Worm (Caenorhabditis elegans) whole organism, early embryonic: ENCODE results near the gene Y22D7AR.14.
A peak's percentile ranks its signal among the peaks of the same experiment; 100 is the strongest.

Source experiments
- B0310.2 ChIP-seq: sonication (generic microtip); optimal IDR thresholded peaks from 2 replicates; lab custom pipeline; 2016; ENCODE audit warnings: mild to moderate bottlenecking, missing genetic modification characterization, missing compliant biosample characterization
- F13C5.2 ChIP-seq: sonication (generic microtip); optimal IDR thresholded peaks from 2 replicates; lab custom pipeline; 2017; ENCODE audit warnings: mild to moderate bottlenecking, missing genetic modification characterization, inconsistent platforms, missing compliant biosample characterization
- aly-1 ChIP-seq: sonication (generic microtip); optimal IDR thresholded peaks from 2 replicates; lab custom pipeline; 2016; ENCODE audit warnings: missing genetic modification characterization, missing compliant biosample characterization
- ama-1 ChIP-seq: fragments of 150-350 bp; optimal IDR thresholded peaks from 2 replicates; lab custom pipeline; 2014
- ceh-13 ChIP-seq: fragments of 200-800 bp; sonication (Bioruptor generic); optimal IDR thresholded peaks from 2 replicates; lab custom pipeline; 2018; ENCODE audit warnings: mild to moderate bottlenecking, missing genetic modification characterization, missing compliant biosample characterization
- ceh-36 ChIP-seq: sonication (generic microtip); optimal IDR thresholded peaks from 2 replicates; lab custom pipeline; 2016; ENCODE audit warnings: missing genetic modification characterization, inconsistent platforms, missing compliant biosample characterization
- ets-7 ChIP-seq: sonication (generic microtip); optimal IDR thresholded peaks from 2 replicates; lab custom pipeline; 2016; ENCODE audit warnings: missing genotype, missing genetic modification characterization, missing compliant biosample characterization
- flt-1 ChIP-seq: fragments of 200-800 bp; sonication (Bioruptor generic); IDR thresholded peaks from 2 replicates; pipeline ENCODE4 v1.3.6; 2022; ENCODE audit warnings: missing genetic modification characterization, missing compliant biosample characterization
- hmbx-1 ChIP-seq: sonication (generic microtip); optimal IDR thresholded peaks from 2 replicates; lab custom pipeline; 2016; ENCODE audit warnings: mild to moderate bottlenecking, missing genetic modification characterization, missing compliant biosample characterization
- hmg-4 ChIP-seq: fragments of 200-800 bp; sonication (Bioruptor generic); optimal IDR thresholded peaks from 2 replicates; lab custom pipeline; 2018; ENCODE audit warnings: mild to moderate bottlenecking, missing genetic modification characterization, missing compliant biosample characterization
- hnd-1 ChIP-seq: sonication (generic microtip); optimal IDR thresholded peaks from 2 replicates; lab custom pipeline; 2016; ENCODE audit warnings: missing genetic modification characterization, missing compliant biosample characterization
- pes-1 ChIP-seq: fragments of 200-800 bp; sonication (Bioruptor generic); IDR thresholded peaks from 2 replicates; pipeline ENCODE4 v1.3.6; 2022; ENCODE audit warnings: missing genetic modification reagents, missing genetic modification characterization, missing compliant biosample characterization
- scrt-1 ChIP-seq: fragments of 200-800 bp; sonication (Bioruptor generic); IDR thresholded peaks from 2 replicates; pipeline ENCODE4 v1.3.6; 2022; ENCODE audit warnings: missing genetic modification characterization, missing compliant biosample characterization
- sea-1 ChIP-seq: fragments of 200-800 bp; sonication (Bioruptor generic); conservative IDR thresholded peaks from 2 replicates; pipeline ENCODE4 v1.3.6; 2022; ENCODE audit warnings: missing genetic modification characterization, missing compliant biosample characterization
- tbx-11 ChIP-seq: fragments of 200-800 bp; sonication (Bioruptor generic); IDR thresholded peaks from 2 replicates; pipeline ENCODE4 v1.3.6; 2022; ENCODE audit warnings: missing genetic modification characterization, missing compliant biosample characterization
- tbx-37 ChIP-seq: fragments of 200-800 bp; sonication (Bioruptor generic); conservative IDR thresholded peaks from 2 replicates; pipeline ENCODE4 v1.3.6; 2022; ENCODE audit warnings: missing genetic modification reagents, missing genetic modification characterization, missing compliant biosample characterization
- tra-4 ChIP-seq: sonication (generic microtip); optimal IDR thresholded peaks from 2 replicates; lab custom pipeline; 2017; ENCODE audit warnings: missing genetic modification characterization, missing compliant biosample characterization

The Y22D7AR.14 gene

DNA sequence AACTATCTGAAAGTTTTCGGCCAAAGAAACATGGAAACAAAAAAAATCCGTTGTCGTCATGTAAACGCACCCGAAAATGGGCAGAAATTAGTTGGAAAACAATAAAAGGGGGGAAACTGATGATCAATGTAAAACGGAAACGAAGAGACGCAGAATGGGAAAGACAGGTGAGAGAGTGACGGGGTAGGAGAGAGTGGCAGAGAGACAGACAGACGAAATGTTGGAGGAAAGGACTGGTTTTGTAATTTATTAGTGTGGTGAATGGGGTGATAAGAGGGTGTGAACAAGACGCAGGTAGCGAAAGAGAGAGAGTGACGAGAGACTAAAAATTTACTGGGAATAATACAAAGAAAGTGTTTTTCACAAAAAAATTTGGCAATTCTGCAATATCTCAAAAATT is 8.8 kb downstream of the Y22D7AR.14 start:
- no peak for TF ChIP-seq ama-1 (lab: Kevin White, UChicago)
- peak; percentile 43; the same call in 1 of the 2 replicates for TF ChIP-seq tbx-37 (GFP tag; lab: Robert Waterston, UW)

DNA sequence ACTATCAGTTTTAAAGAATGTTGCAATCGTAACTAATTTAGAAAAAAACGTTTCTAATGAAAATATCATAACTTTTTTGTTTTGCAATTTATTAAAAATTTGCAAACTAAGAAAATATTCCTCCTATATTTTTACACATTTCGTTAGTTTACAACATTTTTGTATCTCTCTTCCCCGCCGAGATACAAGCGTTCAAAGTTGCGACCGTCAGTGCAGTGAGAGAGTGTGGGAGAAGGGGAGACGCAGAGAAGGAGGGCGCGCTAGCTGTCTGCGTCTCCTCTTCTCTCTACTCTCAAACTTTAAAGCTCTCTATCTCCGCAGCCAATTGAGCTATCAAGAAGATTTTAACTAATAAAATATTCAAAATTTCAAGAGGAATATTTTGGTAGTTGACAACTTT is 9.4 kb downstream of the Y22D7AR.14 start:
- TF ChIP-seq pes-1 = no peak
- TF ChIP-seq tbx-11 (GFP tag; lab: Robert Waterston, UW) = no peak
- TF ChIP-seq tbx-37 (GFP tag; lab: Robert Waterston, UW) = no peak
- no peak for TF ChIP-seq ceh-36 (tag; lab: Kevin White, UChicago)
- TF ChIP-seq aly-1 (tag; lab: Kevin White, UChicago) = no peak
- TF ChIP-seq ama-1 (lab: Kevin White, UChicago) = no peak
- no peak for TF ChIP-seq F13C5.2 (tag; lab: Kevin White, UChicago)
- TF ChIP-seq ceh-13 = no peak
- no peak for TF ChIP-seq hmbx-1 (tag; lab: Kevin White, UChicago)
- no peak for TF ChIP-seq hmg-4
- TF ChIP-seq ets-7 (tag; lab: Kevin White, UChicago) = no peak
- TF ChIP-seq scrt-1 (GFP tag; lab: Robert Waterston, UW) = no peak
- no peak for TF ChIP-seq sea-1
- TF ChIP-seq flt-1 = no peak
- TF ChIP-seq hnd-1 (tag; lab: Kevin White, UChicago) = no peak
- no peak for TF ChIP-seq B0310.2 (tag; lab: Kevin White, UChicago)
- TF ChIP-seq tra-4 (tag; lab: Kevin White, UChicago) = no peak

DNA sequence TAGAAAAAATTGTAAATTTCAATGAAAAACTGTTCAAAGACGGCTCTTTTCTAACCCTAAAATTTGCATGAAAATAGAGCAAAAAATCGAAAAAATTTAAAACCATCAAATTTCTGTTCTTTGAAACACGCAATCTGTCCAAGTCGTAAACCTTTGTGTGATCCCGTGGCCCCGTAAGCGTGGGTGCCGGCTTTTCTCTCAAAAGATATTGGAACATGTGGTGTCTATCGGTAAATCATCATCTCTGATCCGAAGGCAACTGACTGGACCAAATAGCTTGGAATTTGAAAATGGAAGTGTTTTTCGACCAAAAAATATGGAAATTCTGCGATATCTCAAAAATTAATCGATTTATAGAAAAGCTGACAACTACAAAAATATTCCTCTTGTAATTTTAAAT is 11.2 kb downstream of the Y22D7AR.14 start:
- TF ChIP-seq F13C5.2 (tag; lab: Kevin White, UChicago) = no peak
- TF ChIP-seq ceh-36 (tag; lab: Kevin White, UChicago) = no peak
- no peak for TF ChIP-seq scrt-1 (GFP tag; lab: Robert Waterston, UW)
- TF ChIP-seq pes-1 = no peak
- TF ChIP-seq sea-1 = no peak
- no peak for TF ChIP-seq B0310.2 (tag; lab: Kevin White, UChicago)
- no peak for TF ChIP-seq hmbx-1 (tag; lab: Kevin White, UChicago)
- no peak for TF ChIP-seq tra-4 (tag; lab: Kevin White, UChicago)
- TF ChIP-seq ama-1 (lab: Kevin White, UChicago) = no peak

DNA sequence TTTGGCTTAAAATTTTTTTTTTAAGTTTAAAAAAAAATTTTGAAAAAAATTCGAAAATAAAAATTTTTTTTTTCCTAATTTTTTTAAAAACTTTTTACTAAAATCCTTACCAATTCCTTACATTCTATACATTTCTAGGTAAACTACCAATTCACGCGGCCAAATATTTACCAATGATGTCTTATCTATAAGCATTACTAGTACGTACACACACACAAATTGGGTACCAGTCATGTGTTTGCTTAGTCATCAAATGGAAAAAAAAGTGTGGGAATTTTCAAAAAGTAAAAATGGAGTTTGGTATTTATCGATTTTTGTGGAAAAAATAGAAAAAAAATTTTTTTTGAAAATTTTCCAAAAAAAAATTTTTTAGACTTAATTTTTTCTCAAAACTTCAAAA is 13.2 kb downstream of the Y22D7AR.14 start, which contains the start of gene Y22D7AR.6:
Gene Y22D7AR.6 (minus strand): TSS at position 134 of the 400 bp plus-strand sequence.
- no peak for TF ChIP-seq ets-7 (tag; lab: Kevin White, UChicago)

DNA sequence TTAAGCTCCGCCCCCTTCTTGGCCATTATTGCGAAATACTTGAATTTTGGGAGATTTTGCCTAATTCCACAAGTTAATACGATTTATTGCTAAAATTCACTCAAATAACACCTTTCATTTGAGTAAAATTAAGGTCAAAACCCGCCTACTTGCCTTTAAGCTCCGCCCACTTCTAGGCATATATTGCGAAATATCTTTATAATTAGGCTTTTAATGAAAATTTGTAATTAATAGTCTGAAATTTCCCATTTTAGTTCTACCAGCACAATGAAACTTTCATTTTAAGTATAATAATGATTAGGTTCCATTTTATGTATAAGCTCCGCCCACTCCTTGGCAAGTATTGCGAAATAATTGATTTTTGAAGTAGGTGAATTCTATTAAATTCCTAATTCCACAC is 15.1 kb downstream of the Y22D7AR.14 start:
- TF ChIP-seq scrt-1 (GFP tag; lab: Robert Waterston, UW) = no peak
- no peak for TF ChIP-seq hnd-1 (tag; lab: Kevin White, UChicago)
- TF ChIP-seq aly-1 (tag; lab: Kevin White, UChicago) = no peak
- TF ChIP-seq ceh-13 = no peak
- no peak for TF ChIP-seq hmg-4
- no peak for TF ChIP-seq ets-7 (tag; lab: Kevin White, UChicago)
- TF ChIP-seq tbx-37 (GFP tag; lab: Robert Waterston, UW) = no peak
- no peak for TF ChIP-seq flt-1
- TF ChIP-seq hmbx-1 (tag; lab: Kevin White, UChicago) = no peak
- TF ChIP-seq ceh-36 (tag; lab: Kevin White, UChicago) = no peak
- no peak for TF ChIP-seq sea-1
- no peak for TF ChIP-seq B0310.2 (tag; lab: Kevin White, UChicago)
- TF ChIP-seq tbx-11 (GFP tag; lab: Robert Waterston, UW) = no peak
- TF ChIP-seq tra-4 (tag; lab: Kevin White, UChicago) = no peak
- TF ChIP-seq pes-1 = no peak

DNA sequence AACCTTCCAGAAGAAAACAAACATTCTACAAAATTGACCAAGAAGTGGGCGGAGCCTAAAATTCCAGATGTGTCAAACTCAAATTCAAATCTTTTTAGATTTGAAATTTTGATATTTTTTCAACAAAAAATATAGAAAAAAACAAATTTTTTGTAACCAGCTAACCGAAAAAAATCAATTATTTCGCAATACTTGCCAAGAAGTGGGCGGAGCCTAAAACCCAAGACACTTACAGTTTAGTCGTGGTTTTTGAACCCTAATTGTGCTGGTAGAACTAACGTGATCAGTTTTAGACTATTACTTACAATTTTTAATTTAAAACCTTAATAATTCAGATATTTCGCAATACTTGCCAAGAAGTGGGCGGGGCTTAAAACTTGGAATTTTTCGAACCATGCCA is 16.5 kb downstream of the Y22D7AR.14 start:
- TF ChIP-seq flt-1 = no peak
- no peak for TF ChIP-seq B0310.2 (tag; lab: Kevin White, UChicago)
- no peak for TF ChIP-seq ets-7 (tag; lab: Kevin White, UChicago)
- TF ChIP-seq aly-1 (tag; lab: Kevin White, UChicago) = no peak
- no peak for TF ChIP-seq hmbx-1 (tag; lab: Kevin White, UChicago)
- no peak for TF ChIP-seq pes-1
- no peak for TF ChIP-seq sea-1
- no peak for TF ChIP-seq tbx-37 (GFP tag; lab: Robert Waterston, UW)
- no peak for TF ChIP-seq tra-4 (tag; lab: Kevin White, UChicago)
- no peak for TF ChIP-seq ama-1 (lab: Kevin White, UChicago)

DNA sequence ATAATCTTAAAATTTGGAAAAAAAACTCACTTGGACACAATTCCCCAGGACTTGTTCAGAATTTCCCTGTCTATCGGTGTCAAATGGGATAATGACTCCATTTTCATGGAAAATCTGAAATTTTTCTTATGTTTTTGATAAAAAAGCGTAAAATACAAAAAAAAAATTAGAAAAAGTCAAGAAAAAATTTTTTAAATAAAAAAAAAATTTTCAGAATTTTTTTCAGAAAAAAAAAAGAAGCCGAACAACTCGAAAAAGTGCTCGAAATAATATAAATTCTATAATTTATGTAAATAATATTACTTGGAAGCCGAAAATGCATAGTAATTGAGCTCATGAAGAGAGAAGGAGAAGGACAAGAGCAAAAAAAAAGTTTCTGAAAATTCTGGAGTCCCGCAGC is 21.3 kb downstream of the Y22D7AR.14 start, which contains the start of gene glb-30:
Gene glb-30 (minus strand): TSS at position 101 of the 400 bp plus-strand sequence.
- TF ChIP-seq tra-4 (tag; lab: Kevin White, UChicago) = no peak
- no peak for TF ChIP-seq flt-1
- TF ChIP-seq hmbx-1 (tag; lab: Kevin White, UChicago) = no peak
- no peak for TF ChIP-seq tbx-37 (GFP tag; lab: Robert Waterston, UW)
- TF ChIP-seq sea-1 = no peak

DNA sequence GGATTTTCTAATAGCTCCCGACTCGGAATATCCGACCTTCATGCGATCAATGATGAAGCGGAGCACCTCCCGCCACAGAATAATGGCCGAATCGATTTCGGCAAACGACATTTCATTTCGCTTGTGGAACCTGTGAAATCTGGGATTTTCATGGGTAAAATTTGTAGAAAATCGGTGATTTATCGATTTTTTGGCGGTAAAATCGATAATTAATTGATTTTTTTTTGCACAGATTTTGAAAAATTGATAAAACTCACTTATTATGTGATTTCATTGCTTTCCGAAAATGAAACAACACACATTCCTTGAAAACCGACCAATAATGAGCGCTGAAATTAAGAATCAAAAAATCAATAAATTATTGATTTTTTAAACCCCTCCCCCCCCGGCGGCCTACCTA is 22.9 kb downstream of the Y22D7AR.14 start:
- TF ChIP-seq hmbx-1 (tag; lab: Kevin White, UChicago) = no peak
- TF ChIP-seq tra-4 (tag; lab: Kevin White, UChicago) = no peak
- no peak for TF ChIP-seq tbx-37 (GFP tag; lab: Robert Waterston, UW)
- no peak for TF ChIP-seq tbx-11 (GFP tag; lab: Robert Waterston, UW)
